Fruit fly (Drosophila melanogaster): ENCODE results near the gene CG4822.

dm6 chr2L:85701-86100 is 35.9 kb downstream of the CG4822 start:
- TF ChIP-seq lola (GFP tag; optimal IDR thresholded peaks at IDR 0.05), result no peak
- no peak for TF ChIP-seq GATAd (GFP tag; optimal IDR thresholded peaks at IDR 0.05)
- TF ChIP-seq h (GFP tag; optimal IDR thresholded peaks at IDR 0.05), result no peak
- no peak for TF ChIP-seq dsf (GFP tag; optimal IDR thresholded peaks at IDR 0.05; ENCODE audit: borderline replicate concordance)
- no peak for TF ChIP-seq fru (GFP tag; optimal IDR thresholded peaks at IDR 0.05)
- no peak for TF ChIP-seq CrebA (GFP tag; optimal IDR thresholded peaks at IDR 0.05; ENCODE audit: borderline replicate concordance)
- TF ChIP-seq usp (GFP tag; optimal IDR thresholded peaks at IDR 0.05), result no peak
- TF ChIP-seq CG9705 (GFP tag; optimal IDR thresholded peaks at IDR 0.05), result no peak
- TF ChIP-seq Mio (GFP tag; optimal IDR thresholded peaks at IDR 0.05), result no peak
- TF ChIP-seq foxo (GFP tag; optimal IDR thresholded peaks at IDR 0.05), result no peak
- no peak for TF ChIP-seq br (GFP tag; optimal IDR thresholded peaks at IDR 0.05)

Data from whole organism, wandering third instar larva.